Worm (Caenorhabditis elegans) whole organism, early embryonic: Measurements from ENCODE around the gene C05A2.4.
A peak's percentile ranks its signal among the peaks of the same experiment; 100 is the strongest.

Experiments
- B0310.2 ChIP-seq: sonication (generic microtip); optimal IDR thresholded peaks from 2 replicates; lab custom pipeline; 2016; ENCODE audit warnings: mild to moderate bottlenecking, missing genetic modification characterization, missing compliant biosample characterization
- F13C5.2 ChIP-seq: sonication (generic microtip); optimal IDR thresholded peaks from 2 replicates; lab custom pipeline; 2017; ENCODE audit warnings: mild to moderate bottlenecking, missing genetic modification characterization, inconsistent platforms, missing compliant biosample characterization
- aly-1 ChIP-seq: sonication (generic microtip); optimal IDR thresholded peaks from 2 replicates; lab custom pipeline; 2016; ENCODE audit warnings: missing genetic modification characterization, missing compliant biosample characterization
- ama-1 ChIP-seq: fragments of 150-350 bp; optimal IDR thresholded peaks from 2 replicates; lab custom pipeline; 2014
- ceh-13 ChIP-seq: fragments of 200-800 bp; sonication (Bioruptor generic); optimal IDR thresholded peaks from 2 replicates; lab custom pipeline; 2018; ENCODE audit warnings: mild to moderate bottlenecking, missing genetic modification characterization, missing compliant biosample characterization
- ceh-36 ChIP-seq: sonication (generic microtip); optimal IDR thresholded peaks from 2 replicates; lab custom pipeline; 2016; ENCODE audit warnings: missing genetic modification characterization, inconsistent platforms, missing compliant biosample characterization
- ets-7 ChIP-seq: sonication (generic microtip); optimal IDR thresholded peaks from 2 replicates; lab custom pipeline; 2016; ENCODE audit warnings: missing genotype, missing genetic modification characterization, missing compliant biosample characterization
- flt-1 ChIP-seq: fragments of 200-800 bp; sonication (Bioruptor generic); IDR thresholded peaks from 2 replicates; pipeline ENCODE4 v1.3.6; 2022; ENCODE audit warnings: missing genetic modification characterization, missing compliant biosample characterization
- hmbx-1 ChIP-seq: sonication (generic microtip); optimal IDR thresholded peaks from 2 replicates; lab custom pipeline; 2016; ENCODE audit warnings: mild to moderate bottlenecking, missing genetic modification characterization, missing compliant biosample characterization
- hmg-4 ChIP-seq: fragments of 200-800 bp; sonication (Bioruptor generic); optimal IDR thresholded peaks from 2 replicates; lab custom pipeline; 2018; ENCODE audit warnings: mild to moderate bottlenecking, missing genetic modification characterization, missing compliant biosample characterization
- hnd-1 ChIP-seq: sonication (generic microtip); optimal IDR thresholded peaks from 2 replicates; lab custom pipeline; 2016; ENCODE audit warnings: missing genetic modification characterization, missing compliant biosample characterization
- pes-1 ChIP-seq: fragments of 200-800 bp; sonication (Bioruptor generic); IDR thresholded peaks from 2 replicates; pipeline ENCODE4 v1.3.6; 2022; ENCODE audit warnings: missing genetic modification reagents, missing genetic modification characterization, missing compliant biosample characterization
- scrt-1 ChIP-seq: fragments of 200-800 bp; sonication (Bioruptor generic); IDR thresholded peaks from 2 replicates; pipeline ENCODE4 v1.3.6; 2022; ENCODE audit warnings: missing genetic modification characterization, missing compliant biosample characterization
- sea-1 ChIP-seq: fragments of 200-800 bp; sonication (Bioruptor generic); conservative IDR thresholded peaks from 2 replicates; pipeline ENCODE4 v1.3.6; 2022; ENCODE audit warnings: missing genetic modification characterization, missing compliant biosample characterization
- tbx-11 ChIP-seq: fragments of 200-800 bp; sonication (Bioruptor generic); IDR thresholded peaks from 2 replicates; pipeline ENCODE4 v1.3.6; 2022; ENCODE audit warnings: missing genetic modification characterization, missing compliant biosample characterization
- tbx-37 ChIP-seq: fragments of 200-800 bp; sonication (Bioruptor generic); conservative IDR thresholded peaks from 2 replicates; pipeline ENCODE4 v1.3.6; 2022; ENCODE audit warnings: missing genetic modification reagents, missing genetic modification characterization, missing compliant biosample characterization
- tra-4 ChIP-seq: sonication (generic microtip); optimal IDR thresholded peaks from 2 replicates; lab custom pipeline; 2017; ENCODE audit warnings: missing genetic modification characterization, missing compliant biosample characterization

C05A2.4 gene

DNA sequence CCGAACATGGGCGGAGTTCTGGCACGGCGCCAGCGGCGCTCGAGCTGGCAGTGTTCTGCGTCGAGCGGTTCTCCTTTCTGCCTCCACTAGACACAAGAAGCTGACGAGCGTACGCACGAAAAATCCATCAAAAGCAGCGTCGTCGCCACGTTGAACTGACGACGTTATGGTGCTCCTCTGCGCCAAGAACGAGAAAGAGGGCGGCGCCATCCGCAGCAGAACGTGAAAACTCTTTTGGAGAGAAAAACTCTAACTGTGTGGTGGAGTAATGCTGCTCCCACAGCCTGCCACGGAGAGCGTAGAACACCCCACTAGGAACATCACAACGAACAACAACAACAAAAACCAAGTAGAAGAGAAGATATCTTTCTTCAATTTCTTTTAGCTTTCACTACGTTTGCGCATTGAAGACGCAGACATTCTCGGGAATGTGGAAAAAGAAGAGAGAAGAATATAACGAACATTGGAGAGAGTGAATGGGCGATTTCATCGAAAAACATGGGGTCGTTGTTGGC, 26.7 kb downstream of the C05A2.4 start:
- TF ChIP-seq scrt-1 (GFP tag; lab: Robert Waterston, UW) = 0 out of 2 replicates have a peak, but pooled peaks have one; percentile 36
- TF ChIP-seq flt-1 (GFP tag; lab: Robert Waterston, UW) = no peak

DNA sequence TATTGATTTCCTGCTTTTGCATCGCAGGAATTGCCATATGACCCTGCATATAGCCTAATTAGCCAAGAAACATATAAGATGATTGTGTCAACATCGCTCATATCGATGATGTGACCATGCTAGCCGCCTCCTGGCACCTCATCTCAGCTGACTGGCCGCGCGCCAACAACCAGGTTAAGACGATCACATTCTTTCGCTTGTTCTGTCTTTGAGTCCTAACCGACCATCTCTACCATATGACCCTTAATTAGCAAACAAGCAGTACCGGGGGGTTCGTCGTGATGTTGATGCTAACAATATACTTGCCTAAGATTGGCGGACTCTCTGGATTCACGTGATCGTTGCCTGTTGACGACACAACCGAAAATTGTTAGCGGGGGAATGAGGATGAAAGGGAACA, 27.3 kb downstream of the C05A2.4 start:
- TF ChIP-seq ets-7 (tag; lab: Kevin White, UChicago) (no peak), B0310.2 (no peak), flt-1 (GFP tag; lab: Robert Waterston, UW) (no peak), tbx-11 (GFP tag; lab: Robert Waterston, UW) (no peak), ama-1 (no peak), tbx-37 (GFP tag; lab: Robert Waterston, UW) (no peak), aly-1 (tag; lab: Kevin White, UChicago) (no peak), ceh-36 (no peak), scrt-1 (GFP tag; lab: Robert Waterston, UW) (no peak), hnd-1 (tag; lab: Kevin White, UChicago) (no peak), hmbx-1 (no peak), pes-1 (GFP tag; lab: Robert Waterston, UW) (no peak), F13C5.2 (tag; lab: Kevin White, UChicago) (no peak)

DNA sequence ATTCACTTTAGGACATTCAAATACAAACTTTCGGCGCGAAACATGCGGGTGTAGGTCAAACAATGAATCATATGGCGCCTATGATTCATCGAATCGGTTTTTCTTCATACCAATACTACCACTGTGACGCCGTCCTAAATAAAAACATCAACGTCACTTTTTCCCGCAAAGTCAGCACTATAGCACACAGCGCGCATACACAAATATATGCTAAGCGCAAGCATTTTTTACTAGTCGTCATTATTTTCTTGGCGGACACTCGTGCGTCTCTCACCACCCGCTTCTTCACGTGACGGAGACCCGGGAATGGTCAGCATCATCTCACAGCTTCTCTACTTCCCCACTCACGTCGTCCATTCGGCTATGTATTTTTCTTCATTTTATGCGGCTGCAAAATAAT, 27.9 kb downstream of the C05A2.4 start:
- TF ChIP-seq tra-4 = no peak
- TF ChIP-seq ets-7 (tag; lab: Kevin White, UChicago) = no peak
- TF ChIP-seq ceh-13 (GFP tag; lab: Kevin White, UChicago) = no peak
- no peak for TF ChIP-seq ceh-36
- no peak for TF ChIP-seq scrt-1 (GFP tag; lab: Robert Waterston, UW)
- TF ChIP-seq ama-1 = no peak
- TF ChIP-seq tbx-37 (GFP tag; lab: Robert Waterston, UW) = no peak
- TF ChIP-seq tbx-11 (GFP tag; lab: Robert Waterston, UW) = no peak
- TF ChIP-seq B0310.2 = no peak
- no peak for TF ChIP-seq flt-1 (GFP tag; lab: Robert Waterston, UW)
- TF ChIP-seq sea-1 = no peak
- TF ChIP-seq aly-1 (tag; lab: Kevin White, UChicago) = no peak
- TF ChIP-seq pes-1 (GFP tag; lab: Robert Waterston, UW) = no peak
- no peak for TF ChIP-seq hmg-4 (GFP tag; lab: Kevin White, UChicago)
- TF ChIP-seq hmbx-1 = no peak
- no peak for TF ChIP-seq F13C5.2 (tag; lab: Kevin White, UChicago)
- TF ChIP-seq hnd-1 (tag; lab: Kevin White, UChicago) = no peak

DNA sequence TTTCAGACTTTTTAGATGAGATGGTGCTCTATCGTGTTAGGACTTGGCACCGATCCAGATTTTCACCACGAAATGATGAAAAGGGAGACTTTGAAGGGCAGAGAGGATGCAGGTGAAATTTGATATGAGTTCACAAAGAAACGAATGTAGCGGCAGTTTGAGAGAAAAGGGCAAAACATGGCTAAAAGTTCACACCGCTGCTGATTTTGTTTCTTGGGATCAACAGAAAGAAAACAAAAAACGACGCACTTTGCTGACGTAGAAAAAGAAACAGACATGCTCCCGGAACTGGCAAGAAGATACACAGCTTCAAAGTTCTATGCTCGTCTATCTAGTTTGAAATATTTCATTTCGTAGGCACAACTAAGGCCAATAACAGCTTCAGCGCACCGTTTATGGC, 28.3 kb downstream of the C05A2.4 start:
- TF ChIP-seq F13C5.2 (tag; lab: Kevin White, UChicago) (no peak), ceh-36 (no peak), scrt-1 (GFP tag; lab: Robert Waterston, UW) (no peak), ceh-13 (GFP tag; lab: Kevin White, UChicago) (no peak), ets-7 (tag; lab: Kevin White, UChicago) (no peak), hmg-4 (GFP tag; lab: Kevin White, UChicago) (no peak)

- TF ChIP-seq flt-1 (GFP tag; lab: Robert Waterston, UW) (no peak), hmg-4 (GFP tag; lab: Kevin White, UChicago) (no peak), tbx-37 (GFP tag; lab: Robert Waterston, UW) (no peak), tbx-11 (GFP tag; lab: Robert Waterston, UW) (no peak), tra-4 (no peak), ama-1 (no peak), B0310.2 (no peak)
Observed at ce11 chrV:10724472-10724871, 29.2 kb downstream of the C05A2.4 start.

ce11 chrV:10725424-10725951, 30.2 kb downstream of the C05A2.4 start:
- TF ChIP-seq flt-1 (GFP tag; lab: Robert Waterston, UW) (no peak), aly-1 (tag; lab: Kevin White, UChicago) (no peak), hnd-1 (tag; lab: Kevin White, UChicago) (no peak), tra-4 (no peak), ceh-13 (GFP tag; lab: Kevin White, UChicago) (no peak), ceh-36 (no peak), F13C5.2 (tag; lab: Kevin White, UChicago) (no peak), ets-7 (tag; lab: Kevin White, UChicago) (no peak), sea-1 (no peak), tbx-37 (GFP tag; lab: Robert Waterston, UW) (no peak)

- TF ChIP-seq ceh-13 (GFP tag; lab: Kevin White, UChicago) = no peak
- no peak for TF ChIP-seq tbx-37 (GFP tag; lab: Robert Waterston, UW)
- no peak for TF ChIP-seq tbx-11 (GFP tag; lab: Robert Waterston, UW)
- no peak for TF ChIP-seq ceh-36
- TF ChIP-seq flt-1 (GFP tag; lab: Robert Waterston, UW) = no peak
- no peak for TF ChIP-seq F13C5.2 (tag; lab: Kevin White, UChicago)
- no peak for TF ChIP-seq hnd-1 (tag; lab: Kevin White, UChicago)
- TF ChIP-seq aly-1 (tag; lab: Kevin White, UChicago) = no peak
- no peak for TF ChIP-seq ets-7 (tag; lab: Kevin White, UChicago)
- no peak for TF ChIP-seq tra-4
- no peak for TF ChIP-seq scrt-1 (GFP tag; lab: Robert Waterston, UW)
- TF ChIP-seq B0310.2 = no peak
- no peak for TF ChIP-seq ama-1
- TF ChIP-seq pes-1 (GFP tag; lab: Robert Waterston, UW) = no peak
Observed at ce11 chrV:10726691-10727090, 31.4 kb downstream of the C05A2.4 start.

DNA sequence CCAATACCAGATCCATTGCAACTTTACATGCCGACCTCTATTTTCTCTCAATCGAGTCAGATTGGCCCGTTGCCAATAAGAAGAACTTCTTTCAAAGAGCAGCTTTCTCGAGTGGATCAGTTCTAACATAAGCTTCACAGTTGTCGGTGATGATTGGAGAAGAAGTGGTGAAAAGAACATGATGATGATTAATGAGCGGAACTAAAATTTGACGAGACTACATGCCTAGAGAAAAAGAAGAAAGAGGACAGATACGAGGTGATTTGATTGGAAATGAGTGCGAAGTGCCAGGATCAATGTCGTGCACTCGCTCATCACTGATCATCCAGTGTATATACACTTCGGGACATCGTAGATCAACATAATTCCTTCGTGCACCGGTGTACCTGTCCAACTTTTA, 32.4 kb downstream of the C05A2.4 start:
- no peak for TF ChIP-seq hmg-4 (GFP tag; lab: Kevin White, UChicago)
- TF ChIP-seq ceh-13 (GFP tag; lab: Kevin White, UChicago) = no peak
- TF ChIP-seq B0310.2 = no peak
- no peak for TF ChIP-seq F13C5.2 (tag; lab: Kevin White, UChicago)
- TF ChIP-seq ceh-36 = no peak
- TF ChIP-seq tra-4 = no peak
- no peak for TF ChIP-seq hmbx-1
- TF ChIP-seq sea-1 = no peak
- no peak for TF ChIP-seq tbx-11 (GFP tag; lab: Robert Waterston, UW)
- no peak for TF ChIP-seq hnd-1 (tag; lab: Kevin White, UChicago)
- TF ChIP-seq scrt-1 (GFP tag; lab: Robert Waterston, UW) = no peak
- TF ChIP-seq aly-1 (tag; lab: Kevin White, UChicago) = no peak
- TF ChIP-seq flt-1 (GFP tag; lab: Robert Waterston, UW) = no peak
- TF ChIP-seq ama-1 = no peak
